Fruit fly (Drosophila melanogaster) whole organism, wandering third instar larva: Measurements from ENCODE around the gene CG17154.

Experiments
- CG32264 ChIP-seq: fragments of 200-800 bp; sonication (Bioruptor generic); optimal IDR thresholded peaks from 2 replicates; lab custom pipeline; 2016; ENCODE audit warnings: missing biosample characterization, missing genetic modification characterization
- br ChIP-seq: fragments of 200-800 bp; sonication (Bioruptor generic); optimal IDR thresholded peaks from 2 replicates; lab custom pipeline; 2016; ENCODE audit warnings: missing biosample characterization, missing genetic modification characterization
- ey ChIP-seq: fragments of 200-800 bp; sonication (Bioruptor generic); optimal IDR thresholded peaks from 2 replicates; lab custom pipeline; 2016; ENCODE audit warnings: missing biosample characterization, missing genetic modification characterization
- pan ChIP-seq: fragments of >200 bp; optimal IDR thresholded peaks from 2 replicates; lab custom pipeline; 2017

- TF ChIP-seq ey (GFP tag; lab: Kevin White, UChicago) (no peak), pan (lab: Kevin White, UChicago) (no peak), CG32264 (GFP tag; lab: Kevin White, UChicago) (no peak), br (GFP tag; lab: Kevin White, UChicago) (no peak)
Observed at dm6 chr3L:12118156-12118555, 29.7 kb downstream of the CG17154 start, which contains the start of gene ssp.
